Fruit fly (Drosophila melanogaster) whole organism, embryonic: ENCODE measurements around the gene CG3626.
A peak's percentile ranks its signal among the peaks of the same experiment; 100 is the strongest.

ENCODE experiments used
- Atf6 ChIP-seq: fragments of 200-800 bp; sonication (Bioruptor generic); IDR thresholded peaks from 2 replicates; pipeline ENCODE4 v1.3.6; 2022; ENCODE audit warnings: missing biosample characterization, missing genetic modification characterization
- Bgb ChIP-seq: fragments of 200-800 bp; sonication (Bioruptor generic); IDR thresholded peaks from 2 replicates; pipeline ENCODE4 v1.3.6; 2022; ENCODE audit warnings: missing biosample characterization, missing genetic modification characterization; ENCODE audit not compliant: partially characterized antibody
- CG10431 ChIP-seq: fragments of 200-800 bp; sonication (Bioruptor generic); optimal IDR thresholded peaks from 3 replicates; lab custom pipeline; 2018; ENCODE audit warnings: missing biosample characterization, mild to moderate bottlenecking, missing genetic modification characterization
- CG10565 ChIP-seq: fragments of 200-800 bp; sonication (Bioruptor generic); optimal IDR thresholded peaks from 3 replicates; lab custom pipeline; 2016; ENCODE audit warnings: missing biosample characterization, mild to moderate bottlenecking, missing genetic modification characterization
- CG11504 ChIP-seq: fragments of 200-800 bp; sonication (Bioruptor generic); optimal IDR thresholded peaks from 3 replicates; lab custom pipeline; 2019; ENCODE audit warnings: missing biosample characterization, mild to moderate bottlenecking, missing genetic modification characterization, moderate library complexity
- CG11560 ChIP-seq: fragments of 200-800 bp; sonication (Bioruptor generic); IDR thresholded peaks from 3 replicates; pipeline ENCODE4 v1.3.6; 2022; ENCODE audit warnings: missing biosample characterization, missing genetic modification characterization
- CG11696 ChIP-seq: fragments of 200-800 bp; sonication (Bioruptor generic); IDR thresholded peaks from 2 replicates; pipeline ENCODE4 v1.3.6; 2022; ENCODE audit warnings: missing biosample characterization, missing genetic modification characterization
- CG14441 ChIP-seq: fragments of 200-800 bp; sonication (Bioruptor generic); IDR thresholded peaks from 2 replicates; pipeline ENCODE4 v1.3.6; 2022; ENCODE audit warnings: missing biosample characterization, missing genetic modification characterization
- CG14860 ChIP-seq: fragments of 200-800 bp; sonication (Bioruptor generic); IDR thresholded peaks from 3 replicates; pipeline ENCODE4 v1.3.6; 2022; ENCODE audit warnings: missing biosample characterization, missing genetic modification characterization; ENCODE audit not compliant: partially characterized antibody
- CG15479 ChIP-seq: fragments of 200-800 bp; sonication (Bioruptor generic); optimal IDR thresholded peaks from 3 replicates; lab custom pipeline; 2019; ENCODE audit warnings: missing biosample characterization, mild to moderate bottlenecking, missing genetic modification characterization, moderate library complexity
- CG17829 ChIP-seq: fragments of 200-800 bp; optimal IDR thresholded peaks from 2 replicates; lab custom pipeline; 2019; ENCODE audit warnings: missing biosample characterization, mild to moderate bottlenecking, missing genetic modification characterization, moderate library complexity
- CG18619 ChIP-seq: fragments of 200-800 bp; sonication (Bioruptor generic); optimal IDR thresholded peaks from 3 replicates; lab custom pipeline; 2017; ENCODE audit warnings: missing biosample characterization, mild to moderate bottlenecking, missing genetic modification characterization
- CG18764 ChIP-seq: fragments of 200-800 bp; sonication (Bioruptor generic); optimal IDR thresholded peaks from 3 replicates; lab custom pipeline; 2016; ENCODE audit warnings: missing biosample characterization, missing genetic modification characterization
- CG2889 ChIP-seq: fragments of 200-800 bp; sonication (Bioruptor generic); IDR thresholded peaks from 3 replicates; pipeline ENCODE4 v1.3.6; 2022; ENCODE audit warnings: missing biosample characterization, missing genetic modification characterization
- CG32532 ChIP-seq: fragments of 200-800 bp; sonication (Bioruptor generic); IDR thresholded peaks from 2 replicates; pipeline ENCODE4 v1.3.6; 2022; ENCODE audit warnings: missing biosample characterization, missing genetic modification characterization
- CG4854 ChIP-seq: fragments of 200-800 bp; sonication (Bioruptor generic); optimal IDR thresholded peaks from 2 replicates; lab custom pipeline; 2016; ENCODE audit warnings: missing biosample characterization, missing genetic modification characterization, inconsistent platforms
- CG6654 ChIP-seq: fragments of 200-800 bp; sonication (Bioruptor generic); optimal IDR thresholded peaks from 2 replicates; lab custom pipeline; 2017; ENCODE audit warnings: missing biosample characterization, mild to moderate bottlenecking, missing genetic modification characterization
- CG6683 ChIP-seq: fragments of 200-800 bp; sonication (Bioruptor generic); optimal IDR thresholded peaks from 2 replicates; lab custom pipeline; 2017; ENCODE audit warnings: missing biosample characterization, mild to moderate bottlenecking, missing genetic modification characterization, missing genetic modification reagents
- CG6791 ChIP-seq: fragments of 200-800 bp; sonication (Bioruptor generic); IDR thresholded peaks from 3 replicates; pipeline ENCODE4 v1.3.6; 2022; ENCODE audit warnings: missing biosample characterization, missing genetic modification characterization; ENCODE audit not compliant: partially characterized antibody
- CG7372 ChIP-seq: fragments of 200-800 bp; sonication (Bioruptor generic); IDR thresholded peaks from 2 replicates; pipeline ENCODE4 v1.3.6; 2022; ENCODE audit warnings: missing biosample characterization, missing genetic modification characterization
- CG8924 ChIP-seq: fragments of 200-800 bp; optimal IDR thresholded peaks from 3 replicates; lab custom pipeline; 2019; ENCODE audit warnings: missing biosample characterization, mild to moderate bottlenecking, missing genetic modification characterization, moderate library complexity
- CG9932 ChIP-seq: fragments of 200-800 bp; sonication (Bioruptor generic); IDR thresholded peaks from 2 replicates; pipeline ENCODE4 v1.3.6; 2022; ENCODE audit warnings: missing biosample characterization, missing genetic modification characterization
- CkIIα-i1 ChIP-seq: fragments of 200-800 bp; sonication (Bioruptor generic); IDR thresholded peaks from 2 replicates; pipeline ENCODE4 v1.3.6; 2022; ENCODE audit warnings: missing biosample characterization, missing genetic modification characterization
- Dp ChIP-seq: fragments of 200-800 bp; sonication (Bioruptor generic); optimal IDR thresholded peaks from 2 replicates; lab custom pipeline; 2018; ENCODE audit warnings: missing biosample characterization, mild to moderate bottlenecking, missing genetic modification characterization, moderate library complexity
- Jarid2 ChIP-seq: fragments of 200-800 bp; sonication (Bioruptor generic); optimal IDR thresholded peaks from 3 replicates; lab custom pipeline; 2017; ENCODE audit warnings: mild to moderate bottlenecking, missing biosample characterization, missing genetic modification reagents, missing genetic modification characterization
- Med ChIP-seq: fragments of 200-800 bp; sonication (Bioruptor generic); peaks from one replicate; lab custom pipeline; 2016; ENCODE audit warnings: missing biosample characterization, missing genetic modification characterization, mild to moderate bottlenecking, inconsistent platforms, moderate library complexity
- Meics ChIP-seq: fragments of 200-800 bp; sonication (Bioruptor generic); optimal IDR thresholded peaks from 2 replicates; lab custom pipeline; 2017; ENCODE audit warnings: missing biosample characterization, mild to moderate bottlenecking, missing genetic modification characterization
- Opbp ChIP-seq: fragments of 200-800 bp; sonication (Bioruptor generic); IDR thresholded peaks from 3 replicates; pipeline ENCODE4 v1.3.6; 2022; ENCODE audit warnings: missing biosample characterization, missing genetic modification characterization; ENCODE audit not compliant: partially characterized antibody
- Sry-β ChIP-seq: fragments of 200-800 bp; sonication (Bioruptor generic); optimal IDR thresholded peaks from 2 replicates; lab custom pipeline; 2018; ENCODE audit warnings: missing biosample characterization, mild to moderate bottlenecking, missing genetic modification characterization, moderate library complexity
- Trl ChIP-seq, 3 experiments: fragments of >200 bp in 2 of 3; fragments of 200-800 bp in 1 of 3; sonication (Bioruptor generic) in 1 of 3; optimal IDR thresholded peaks; 2 replicates in 1 of 3; 3 replicates in 2 of 3; lab custom pipeline; 2016 to 2017; ENCODE audit warnings: missing biosample characterization in 1 of 3, missing genetic modification characterization in 1 of 3
- bowl ChIP-seq: fragments of 200-800 bp; sonication (Bioruptor generic); IDR thresholded peaks from 2 replicates; pipeline ENCODE4 v1.3.6; 2022; ENCODE audit warnings: missing biosample characterization, missing genetic modification characterization
- btn ChIP-seq: fragments of 200-800 bp; sonication (Bioruptor generic); optimal IDR thresholded peaks from 2 replicates; lab custom pipeline; 2016; ENCODE audit warnings: missing biosample characterization, missing genetic modification characterization
- chinmo ChIP-seq: fragments of 200-800 bp; sonication (Bioruptor generic); IDR thresholded peaks from 4 replicates; pipeline ENCODE4 v1.3.6; 2022; ENCODE audit warnings: missing biosample characterization, missing genetic modification characterization; ENCODE audit not compliant: partially characterized antibody
- crc ChIP-seq: fragments of 200-800 bp; sonication (Bioruptor generic); optimal IDR thresholded peaks from 2 replicates; lab custom pipeline; 2016; ENCODE audit warnings: missing biosample characterization, missing genetic modification characterization
- da ChIP-seq: fragments of 200-800 bp; sonication (Bioruptor generic); optimal IDR thresholded peaks from 2 replicates; lab custom pipeline; 2016; ENCODE audit warnings: missing biosample characterization, missing genetic modification characterization
- dmrt99B ChIP-seq: fragments of 200-800 bp; sonication (Bioruptor generic); optimal IDR thresholded peaks from 2 replicates; lab custom pipeline; 2018; ENCODE audit warnings: missing biosample characterization, mild to moderate bottlenecking, missing genetic modification characterization, moderate library complexity
- fu2 ChIP-seq: fragments of 200-800 bp; sonication (Bioruptor generic); optimal IDR thresholded peaks from 2 replicates; lab custom pipeline; 2016; ENCODE audit warnings: missing biosample characterization, missing genetic modification characterization
- gsb-n ChIP-seq: fragments of 200-800 bp; sonication (Bioruptor generic); optimal IDR thresholded peaks from 3 replicates; lab custom pipeline; 2018; ENCODE audit warnings: missing biosample characterization, mild to moderate bottlenecking, missing genetic modification characterization
- hb ChIP-seq: fragments of 200-800 bp; sonication (Bioruptor generic); IDR thresholded peaks from 3 replicates; pipeline ENCODE4 v1.3.6; 2022; ENCODE audit warnings: missing biosample characterization, missing genetic modification characterization; ENCODE audit not compliant: partially characterized antibody
- klu ChIP-seq: fragments of 200-800 bp; sonication (Bioruptor generic); IDR thresholded peaks from 2 replicates; pipeline ENCODE4 v1.3.6; 2022; ENCODE audit warnings: missing biosample characterization, missing genetic modification characterization
- kni ChIP-seq: fragments of 200-800 bp; sonication (Bioruptor generic); optimal IDR thresholded peaks from 3 replicates; lab custom pipeline; 2017; ENCODE audit warnings: mild to moderate bottlenecking, missing biosample characterization, missing genetic modification reagents, missing genetic modification characterization
- knrl ChIP-seq: fragments of 200-800 bp; sonication (Bioruptor generic); IDR thresholded peaks from 3 replicates; pipeline ENCODE4 v1.3.6; 2022; ENCODE audit warnings: missing biosample characterization, missing genetic modification characterization; ENCODE audit not compliant: partially characterized antibody
- lbe ChIP-seq: fragments of 200-800 bp; sonication (Bioruptor generic); optimal IDR thresholded peaks from 2 replicates; lab custom pipeline; 2016; ENCODE audit warnings: missing biosample characterization, mild to moderate bottlenecking, missing genetic modification characterization
- mam ChIP-seq: fragments of 200-800 bp; sonication (Bioruptor generic); optimal IDR thresholded peaks from 3 replicates; lab custom pipeline; 2016; ENCODE audit warnings: missing biosample characterization, missing genetic modification characterization
- mld ChIP-seq: fragments of 200-800 bp; sonication (Bioruptor generic); IDR thresholded peaks from 3 replicates; pipeline ENCODE4 v1.3.6; 2022; ENCODE audit warnings: missing biosample characterization, missing genetic modification characterization; ENCODE audit not compliant: partially characterized antibody
- peb ChIP-seq: fragments of 200-800 bp; sonication (Bioruptor generic); IDR thresholded peaks from 2 replicates; pipeline ENCODE4 v1.3.6; 2022; ENCODE audit warnings: missing biosample characterization, missing genetic modification characterization
- pnt ChIP-seq: fragments of 200-800 bp; sonication (Bioruptor generic); optimal IDR thresholded peaks from 3 replicates; lab custom pipeline; 2016; ENCODE audit warnings: missing biosample characterization, missing genetic modification characterization
- sim ChIP-seq: fragments of 200-800 bp; sonication (Bioruptor generic); IDR thresholded peaks from 2 replicates; pipeline ENCODE4 v1.3.6; 2022; ENCODE audit warnings: missing biosample characterization, missing genetic modification characterization
- slp2 ChIP-seq: fragments of 200-800 bp; sonication (Bioruptor generic); optimal IDR thresholded peaks from 2 replicates; lab custom pipeline; 2016; ENCODE audit warnings: missing biosample characterization, missing genetic modification characterization
- sna ChIP-seq: fragments of 200-800 bp; sonication (Bioruptor generic); IDR thresholded peaks from 2 replicates; pipeline ENCODE4 v1.3.6; 2022; ENCODE audit warnings: missing biosample characterization, missing genetic modification characterization; ENCODE audit not compliant: partially characterized antibody

The CG3626 gene

dm6 chrX:4324781-4325180, 41.4 kb upstream of the CG3626 start (continued):
- peak; percentile 97 for TF ChIP-seq crc
- TF ChIP-seq CkIIα-i1 = peak; percentile 95
- peak; percentile 97 for TF ChIP-seq CG11504 (tag; lab: Kevin White, UChicago)
- TF ChIP-seq CG6654 (GFP tag; lab: Kevin White, UChicago) = peak; percentile 89
- TF ChIP-seq CG18764 (GFP tag; lab: Kevin White, UChicago) = peak; percentile 95
- no peak for TF ChIP-seq Opbp (GFP tag; lab: Robert Waterston, UW)
- TF ChIP-seq slp2 (GFP tag; lab: Kevin White, UChicago) = peak; percentile 97
- TF ChIP-seq CG7372 (GFP tag; lab: Robert Waterston, UW) = peak; percentile 99
- TF ChIP-seq Bgb (GFP tag; lab: Robert Waterston, UW) = no peak
- peak; percentile 98 for TF ChIP-seq lbe
- TF ChIP-seq fu2 (GFP tag; lab: Kevin White, UChicago) = peak; percentile 98
- TF ChIP-seq btn (GFP tag; lab: Kevin White, UChicago) = peak; percentile 94
- TF ChIP-seq mam = peak; percentile 99
- TF ChIP-seq sna (GFP tag; lab: Robert Waterston, UW) = no peak
- no peak for TF ChIP-seq CG14860 (GFP tag; lab: Robert Waterston, UW)
- peak; percentile 97 for TF ChIP-seq bowl (GFP tag; lab: Robert Waterston, UW)
- peak; percentile 92 for TF ChIP-seq da (GFP tag; lab: Kevin White, UChicago)
- TF ChIP-seq CG14441 (GFP tag; lab: Robert Waterston, UW) = peak; percentile 99
- peak; percentile 100 for TF ChIP-seq CG32532
- peak; percentile 24 for TF ChIP-seq Dp
- no peak for TF ChIP-seq CG6791 (GFP tag; lab: Robert Waterston, UW)
- TF ChIP-seq Meics = peak; percentile 98
- peak; percentile 87 for TF ChIP-seq Jarid2
- peak; percentile 97 for TF ChIP-seq CG8924
- TF ChIP-seq CG15479 (GFP tag; lab: Kevin White, UChicago) = no peak
- peak; percentile 100 for TF ChIP-seq CG9932 (GFP tag; lab: Robert Waterston, UW)
- TF ChIP-seq CG11696 (GFP tag; lab: Robert Waterston, UW) = peak; percentile 94
- TF ChIP-seq chinmo = no peak
- TF ChIP-seq Med = peak; percentile 100
- TF ChIP-seq pnt (GFP tag; lab: Kevin White, UChicago) = peak; percentile 97
- TF ChIP-seq Sry-β (GFP tag; lab: Kevin White, UChicago) = no peak
- TF ChIP-seq CG10565 (GFP tag; lab: Kevin White, UChicago) = peak; percentile 73
- TF ChIP-seq CG10431 = peak; percentile 85
- TF ChIP-seq CG6683 (GFP tag; lab: Kevin White, UChicago) = peak; percentile 96
- peak; percentile 97 for TF ChIP-seq sim (GFP tag; lab: Robert Waterston, UW)
- TF ChIP-seq hb (GFP tag; lab: Robert Waterston, UW) = no peak
- TF ChIP-seq kni (GFP tag; lab: Kevin White, UChicago) = peak; percentile 86
- peak; percentile 99 for TF ChIP-seq CG2889 (GFP tag; lab: Robert Waterston, UW)
- peak; percentile 99 for TF ChIP-seq klu
- TF ChIP-seq gsb-n (tag; lab: Kevin White, UChicago) = peak; percentile 91
- TF ChIP-seq dmrt99B (tag; lab: Kevin White, UChicago) = peak; percentile 98
- no peak for TF ChIP-seq mld
- 0 out of 3 replicates have a peak, but pooled peaks have one; percentile 18 for TF ChIP-seq knrl (GFP tag; lab: Robert Waterston, UW)
- TF ChIP-seq Trl (optimal IDR thresholded peaks at IDR 0.05; lab: Kevin White, UChicago) = peak; percentile 47 to 90
- TF ChIP-seq Trl (GFP tag; optimal IDR thresholded peaks at IDR 0.05; lab: Kevin White, UChicago) = peak; percentile 97
- peak; percentile 95 for TF ChIP-seq CG17829 (tag; lab: Kevin White, UChicago)
- TF ChIP-seq CG4854 = peak; percentile 96
- TF ChIP-seq CG11560 (tag; lab: Robert Waterston, UW) = peak; percentile 94
- TF ChIP-seq CG18619 (GFP tag; lab: Kevin White, UChicago) = peak; percentile 98
- TF ChIP-seq peb (GFP tag; lab: Robert Waterston, UW) = peak; percentile 98
- peak; percentile 100 for TF ChIP-seq Atf6 (GFP tag; lab: Robert Waterston, UW)
